Fruit fly (Drosophila melanogaster) whole organism, adult: Measurements from ENCODE around the gene Tao.
A peak's percentile ranks its signal among the peaks of the same experiment; 100 is the strongest.

Experiments used
- CG11617 ChIP-seq: fragments of 200-800 bp; sonication (Bioruptor generic); optimal IDR thresholded peaks from 2 replicates; lab custom pipeline; 2017; ENCODE audit warnings: mild to moderate bottlenecking, missing biosample characterization, missing genetic modification reagents, missing genetic modification characterization
- CG12768 ChIP-seq: fragments of 200-800 bp; sonication (Bioruptor generic); optimal IDR thresholded peaks from 2 replicates; lab custom pipeline; 2017; ENCODE audit warnings: missing biosample characterization, missing genetic modification characterization, mild to moderate bottlenecking, moderate library complexity, missing genetic modification reagents
- CG14711 ChIP-seq: fragments of 200-800 bp; sonication (Bioruptor generic); optimal IDR thresholded peaks from 2 replicates; lab custom pipeline; 2018; ENCODE audit warnings: missing biosample characterization, mild to moderate bottlenecking, missing genetic modification characterization, moderate library complexity
- CG1620 ChIP-seq: fragments of 200-800 bp; sonication (Bioruptor generic); optimal IDR thresholded peaks from 2 replicates; lab custom pipeline; 2016; ENCODE audit warnings: missing biosample characterization, missing genetic modification characterization
- CG33017 ChIP-seq: fragments of 200-800 bp; sonication (Bioruptor generic); optimal IDR thresholded peaks from 2 replicates; lab custom pipeline; 2018; ENCODE audit warnings: missing biosample characterization, mild to moderate bottlenecking, missing genetic modification characterization, moderate library complexity
- CG5204 ChIP-seq: fragments of 200-800 bp; sonication (Bioruptor generic); optimal IDR thresholded peaks from 2 replicates; lab custom pipeline; 2016; ENCODE audit warnings: missing biosample characterization, missing genetic modification characterization
- CG7045 ChIP-seq: fragments of 200-800 bp; sonication (Bioruptor generic); optimal IDR thresholded peaks from 2 replicates; lab custom pipeline; 2017; ENCODE audit warnings: missing biosample characterization, mild to moderate bottlenecking, missing genetic modification characterization
- CG7101 ChIP-seq: fragments of 200-800 bp; sonication (Bioruptor generic); optimal IDR thresholded peaks from 2 replicates; lab custom pipeline; 2018; ENCODE audit warnings: missing biosample characterization, mild to moderate bottlenecking, missing genetic modification characterization, moderate library complexity
- Clk ChIP-seq: fragments of 200-800 bp; sonication (Bioruptor generic); optimal IDR thresholded peaks from 2 replicates; lab custom pipeline; 2017; ENCODE audit warnings: missing biosample characterization, missing genetic modification characterization
- Crg-1 ChIP-seq: fragments of 200-800 bp; sonication (Bioruptor generic); optimal IDR thresholded peaks from 2 replicates; lab custom pipeline; 2016; ENCODE audit warnings: missing biosample characterization, missing genetic modification characterization
- Hr96 ChIP-seq: fragments of 200-800 bp; sonication (Bioruptor generic); optimal IDR thresholded peaks from 2 replicates; lab custom pipeline; 2016; ENCODE audit warnings: missing biosample characterization, missing genetic modification characterization
- Mnt ChIP-seq: fragments of 200-800 bp; sonication (Bioruptor generic); optimal IDR thresholded peaks from 2 replicates; lab custom pipeline; 2016; ENCODE audit warnings: missing biosample characterization, mild to moderate bottlenecking, missing genetic modification characterization
- bab1 ChIP-seq: fragments of 200-800 bp; sonication (Bioruptor generic); optimal IDR thresholded peaks from 3 replicates; lab custom pipeline; 2019; ENCODE audit warnings: missing biosample characterization, mild to moderate bottlenecking, missing genetic modification characterization, moderate library complexity
- cic ChIP-seq: fragments of 200-800 bp; sonication (Bioruptor generic); optimal IDR thresholded peaks from 2 replicates; lab custom pipeline; 2017; ENCODE audit warnings: missing biosample characterization, mild to moderate bottlenecking, missing genetic modification characterization, moderate library complexity
- cnc ChIP-seq, 2 experiments: fragments of >200 bp; optimal IDR thresholded peaks; 2 replicates each; lab custom pipeline; 2017
- kay ChIP-seq: fragments of 200-800 bp; sonication (Bioruptor generic); peaks from one replicate; lab custom pipeline; 2016; ENCODE audit warnings: missing biosample characterization, missing genetic modification characterization, borderline replicate concordance
- ovo ChIP-seq: fragments of 200-800 bp; sonication (Bioruptor generic); optimal IDR thresholded peaks from 2 replicates; lab custom pipeline; 2016; ENCODE audit warnings: missing biosample characterization, missing genetic modification characterization
- pad ChIP-seq: fragments of 200-800 bp; sonication (Bioruptor generic); optimal IDR thresholded peaks from 3 replicates; lab custom pipeline; 2017; ENCODE audit warnings: missing biosample characterization, missing genetic modification characterization, mild to moderate bottlenecking, moderate library complexity, missing genetic modification reagents
- tj ChIP-seq: fragments of 200-800 bp; sonication (Bioruptor generic); optimal IDR thresholded peaks from 3 replicates; lab custom pipeline; 2017; ENCODE audit warnings: missing biosample characterization, mild to moderate bottlenecking, missing genetic modification characterization, moderate library complexity
- toe ChIP-seq: fragments of 200-800 bp; sonication (Bioruptor generic); optimal IDR thresholded peaks from 2 replicates; lab custom pipeline; 2016; ENCODE audit warnings: missing biosample characterization, missing genetic modification characterization

Tao gene

DNA sequence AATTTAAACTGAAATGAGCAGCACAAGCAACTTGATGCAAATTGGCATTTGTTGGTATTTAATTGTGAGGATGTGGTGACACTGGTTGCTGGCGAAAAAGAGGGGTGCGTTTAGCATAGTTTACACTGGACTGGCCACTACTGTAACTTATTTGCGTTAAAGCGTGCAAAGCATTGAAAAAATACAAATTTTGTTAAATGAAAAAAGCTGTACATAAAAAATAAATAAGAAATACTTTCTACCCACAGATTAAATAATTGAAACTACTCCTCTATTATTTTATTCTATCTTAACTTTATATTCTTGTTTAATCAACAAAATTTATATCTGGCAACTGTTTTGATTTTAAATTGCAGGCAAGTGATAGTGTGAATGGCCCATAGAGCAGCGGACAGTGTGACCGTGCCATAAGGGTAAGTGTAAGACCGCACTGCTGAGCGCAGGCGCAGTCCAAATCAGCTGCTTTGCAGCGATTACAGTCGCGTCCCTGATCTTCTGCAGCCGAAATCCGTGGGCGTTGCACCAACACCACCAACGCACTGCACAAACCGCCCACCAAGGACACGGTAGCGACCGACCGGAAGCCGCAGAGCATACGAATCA, 13.8 kb downstream of the Tao start, which contains the start of the genes Grip84 and car:
Gene Grip84 (minus strand): TSS at position 51 of the 603 bp plus-strand sequence.
Gene car (plus strand): TSS at position 306 of the 603 bp plus-strand sequence.
- TF ChIP-seq CG5204 (GFP tag; lab: Kevin White, UChicago), result no peak
- no peak for TF ChIP-seq Hr96
- TF ChIP-seq CG7045, result peak; percentile 54
- TF ChIP-seq CG12768 (GFP tag; lab: Kevin White, UChicago), result no peak
- TF ChIP-seq cnc (optimal IDR thresholded peaks at IDR 0.05; lab: Kevin White, UChicago), result no peak
- no peak for TF ChIP-seq kay (GFP tag; lab: Kevin White, UChicago)
- no peak for TF ChIP-seq toe
- TF ChIP-seq tj, result peak; percentile 35
- TF ChIP-seq pad (GFP tag; lab: Kevin White, UChicago), result peak; percentile 42
- no peak for TF ChIP-seq cic (GFP tag; lab: Kevin White, UChicago)
- no peak for TF ChIP-seq Clk (GFP tag; lab: Kevin White, UChicago)
- peak; percentile 44 for TF ChIP-seq Mnt (GFP tag; lab: Kevin White, UChicago)
- TF ChIP-seq CG33017 (tag; lab: Kevin White, UChicago), result peak; percentile 14
- no peak for TF ChIP-seq Crg-1 (GFP tag; lab: Kevin White, UChicago)
- TF ChIP-seq CG1620, result no peak
- peak; percentile 44 for TF ChIP-seq CG11617 (GFP tag; lab: Kevin White, UChicago)
- peak; percentile 65 for TF ChIP-seq CG7101 (tag; lab: Kevin White, UChicago)
- TF ChIP-seq CG14711 (tag; lab: Kevin White, UChicago), result peak; percentile 87
- TF ChIP-seq ovo (GFP tag; lab: Kevin White, UChicago), result peak; percentile 7

DNA sequence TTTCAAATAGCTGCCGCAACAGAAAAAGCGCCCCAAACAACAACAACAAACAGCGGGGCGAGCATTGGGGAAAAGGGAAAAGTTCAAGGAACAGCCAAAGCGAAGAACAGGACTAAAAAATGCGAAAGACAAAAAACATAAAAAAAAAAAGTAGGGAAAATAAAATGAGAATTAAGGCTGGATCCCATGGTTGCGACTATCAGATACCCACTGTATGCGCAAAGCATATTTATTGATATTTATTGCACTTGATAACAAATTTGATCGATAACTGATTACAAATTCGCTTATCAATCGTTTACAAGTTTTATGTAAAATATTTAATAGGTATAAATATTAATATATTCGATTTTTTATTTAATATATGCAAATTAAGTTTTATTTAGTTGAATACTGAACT, 30.0 kb downstream of the Tao start:
- no peak for TF ChIP-seq CG5204 (GFP tag; lab: Kevin White, UChicago)
- no peak for TF ChIP-seq CG33017 (tag; lab: Kevin White, UChicago)
- TF ChIP-seq toe, result no peak
- no peak for TF ChIP-seq tj
- TF ChIP-seq bab1 (GFP tag; lab: Kevin White, UChicago), result no peak
- no peak for TF ChIP-seq Hr96

DNA sequence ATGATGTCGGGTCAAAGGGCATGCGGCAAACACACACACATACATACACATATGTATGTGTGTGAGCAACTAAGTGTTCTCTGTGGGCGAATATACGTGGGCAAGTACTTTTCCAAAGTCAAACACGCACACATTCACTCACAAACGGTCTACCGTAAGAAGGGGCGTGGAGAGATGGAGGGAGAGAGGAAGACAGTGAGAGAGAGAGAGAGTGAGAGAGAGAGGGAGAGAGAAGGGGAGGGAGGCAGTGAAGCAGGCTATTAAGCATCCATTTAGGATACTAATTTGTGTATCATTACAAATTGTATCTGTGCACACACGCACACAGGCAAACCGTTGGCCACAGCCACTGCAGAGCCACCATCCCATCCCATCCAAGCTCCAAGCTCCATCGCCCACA, 31.2 kb downstream of the Tao start:
- TF ChIP-seq kay (GFP tag; lab: Kevin White, UChicago), result no peak

DNA sequence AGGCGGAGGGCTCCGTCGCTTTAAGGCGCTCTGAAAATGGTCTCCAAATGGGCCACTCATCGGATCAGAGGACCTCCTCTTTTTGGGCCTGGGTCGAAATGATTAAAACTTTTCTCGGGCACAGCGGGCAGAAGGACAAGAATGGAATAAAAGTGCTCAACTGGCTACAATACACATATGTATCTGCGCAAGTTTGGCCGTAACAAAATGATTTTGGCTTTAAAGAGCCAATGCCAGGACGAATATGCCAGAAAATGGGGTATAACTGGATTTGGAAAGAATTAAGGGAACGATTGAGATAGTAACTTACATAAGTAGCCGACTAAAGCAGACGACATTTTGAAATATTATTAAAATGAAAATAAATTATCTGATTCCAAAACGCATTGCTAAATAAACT, 32.2 kb downstream of the Tao start, which contains the start of gene CG32532:
Gene CG32532 (minus strand): TSS at position 101 of the 400 bp plus-strand sequence.
- no peak for TF ChIP-seq Hr96

DNA sequence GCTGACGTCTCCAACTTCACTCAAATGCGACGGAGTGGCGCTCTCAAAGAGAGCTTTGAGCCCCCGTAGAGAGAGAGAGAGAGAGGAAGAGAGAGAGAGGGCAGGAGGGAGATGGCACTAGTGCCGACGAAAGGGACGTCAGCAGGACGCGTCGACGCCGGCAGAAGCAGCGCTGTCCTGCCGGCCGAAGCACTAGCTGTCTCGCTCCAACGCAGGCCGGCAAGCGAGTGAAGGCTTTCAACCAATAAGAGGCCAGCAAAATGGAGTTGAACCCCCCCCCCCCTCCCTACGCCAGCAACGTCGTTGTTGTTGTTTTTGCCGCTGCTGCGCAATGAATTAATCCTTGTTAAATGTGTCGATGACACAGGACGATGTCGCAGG, 33.0 kb downstream of the Tao start:
- TF ChIP-seq Hr96 (no peak), cnc (optimal IDR thresholded peaks at IDR 0.05; lab: Kevin White, UChicago) (no peak), Crg-1 (GFP tag; lab: Kevin White, UChicago) (no peak), ovo (GFP tag; lab: Kevin White, UChicago) (no peak), CG7101 (tag; lab: Kevin White, UChicago) (no peak), CG5204 (GFP tag; lab: Kevin White, UChicago) (no peak), toe (no peak)

DNA sequence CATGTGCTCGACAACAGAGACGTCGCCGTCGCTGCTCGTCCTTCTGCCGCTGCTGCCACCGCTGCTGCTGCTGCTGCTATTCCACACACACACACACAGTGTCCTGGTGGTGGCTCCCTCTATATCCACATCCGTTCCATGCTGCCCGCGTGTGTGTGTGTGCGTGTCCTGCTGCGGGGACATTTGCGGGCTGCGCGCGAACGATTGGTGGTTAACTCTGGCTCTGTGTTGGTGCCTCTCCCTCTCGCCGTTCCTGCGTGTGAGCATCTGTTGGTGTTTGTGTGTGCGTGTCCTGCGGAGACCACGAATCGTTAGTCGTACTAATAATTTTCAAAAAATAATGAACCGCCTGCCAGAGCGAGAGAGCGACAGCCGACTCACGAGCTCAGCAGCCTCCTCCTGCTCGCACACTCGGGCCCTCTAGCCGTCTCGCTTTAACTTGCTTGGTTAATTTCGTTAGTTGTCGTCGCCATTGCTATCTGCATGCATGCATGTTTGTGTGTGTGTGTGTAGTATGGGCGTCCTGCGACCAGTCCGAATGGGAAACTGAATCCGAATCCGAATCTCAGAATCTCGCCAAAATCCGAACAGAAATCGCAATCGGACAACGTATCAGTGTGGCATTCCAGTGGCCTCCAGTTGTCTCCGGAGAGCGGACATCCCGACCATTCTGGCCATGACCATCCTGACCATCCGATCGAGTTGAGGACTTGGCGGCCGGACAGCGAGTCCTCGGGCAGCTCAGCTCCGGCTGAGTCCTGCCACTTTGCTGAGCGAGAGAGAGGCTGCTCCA, 33.5 kb downstream of the Tao start:
- TF ChIP-seq ovo (GFP tag; lab: Kevin White, UChicago), result no peak
- TF ChIP-seq CG33017 (tag; lab: Kevin White, UChicago), result no peak
- TF ChIP-seq CG1620, result no peak
- TF ChIP-seq toe, result no peak
- TF ChIP-seq Mnt (GFP tag; lab: Kevin White, UChicago), result no peak
- no peak for TF ChIP-seq cic (GFP tag; lab: Kevin White, UChicago)
- TF ChIP-seq CG5204 (GFP tag; lab: Kevin White, UChicago), result no peak
- no peak for TF ChIP-seq CG11617 (GFP tag; lab: Kevin White, UChicago)

DNA sequence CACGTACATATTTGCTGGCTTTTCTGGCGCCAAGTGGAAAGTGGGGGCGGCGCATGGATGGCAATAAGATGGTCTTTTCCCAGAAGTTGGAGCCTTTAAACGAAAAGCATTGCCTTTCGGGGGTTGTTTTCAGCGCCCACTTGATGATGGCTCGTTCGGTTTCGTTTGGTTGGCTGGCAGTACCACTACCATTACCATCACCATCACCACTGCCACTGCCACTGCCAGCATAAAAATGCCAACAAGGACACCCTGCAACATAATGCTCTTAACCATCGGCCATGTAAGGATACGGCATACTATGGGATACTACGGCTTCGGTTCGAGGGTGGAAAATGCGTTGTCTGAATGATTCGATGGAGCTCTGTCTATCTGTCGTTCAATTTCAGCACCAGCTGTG, 44.2 kb downstream of the Tao start:
- TF ChIP-seq toe, result no peak
- TF ChIP-seq Mnt (GFP tag; lab: Kevin White, UChicago), result no peak
- no peak for TF ChIP-seq cic (GFP tag; lab: Kevin White, UChicago)
- no peak for TF ChIP-seq CG11617 (GFP tag; lab: Kevin White, UChicago)
- TF ChIP-seq ovo (GFP tag; lab: Kevin White, UChicago), result no peak
- TF ChIP-seq pad (GFP tag; lab: Kevin White, UChicago), result no peak
- no peak for TF ChIP-seq CG1620
- no peak for TF ChIP-seq CG5204 (GFP tag; lab: Kevin White, UChicago)
- no peak for TF ChIP-seq Crg-1 (GFP tag; lab: Kevin White, UChicago)
- TF ChIP-seq Clk (GFP tag; lab: Kevin White, UChicago), result no peak
- TF ChIP-seq kay (GFP tag; lab: Kevin White, UChicago), result no peak
